Fruit fly (Drosophila melanogaster): Measurements from ENCODE around the gene Jon65Aiii.

DNA sequence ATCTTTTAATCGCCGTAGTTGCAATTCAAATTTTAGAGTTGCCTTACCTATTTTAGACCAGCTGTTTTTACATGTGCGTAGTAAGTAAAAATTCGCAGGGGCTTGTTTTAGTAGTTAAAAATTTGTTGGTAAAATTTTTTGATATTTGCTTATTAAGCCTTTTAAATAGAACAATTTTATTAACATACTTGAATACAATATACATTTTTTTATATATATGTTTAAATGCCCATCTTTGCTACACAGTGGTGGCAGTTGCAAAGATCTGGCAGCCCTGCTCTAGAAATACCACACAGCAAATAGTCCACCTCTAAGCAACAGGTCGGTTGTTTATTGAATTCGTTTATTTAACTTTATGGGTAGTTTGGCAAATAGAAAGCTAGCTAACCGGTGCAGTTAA lies 44.1 kb downstream of the Jon65Aiii start, which contains the start of the genes CG10467 and loj:
- TF ChIP-seq CG32121 (GFP tag; IDR thresholded peaks at IDR 0.05) (peak; percentile 86), Ets98B (GFP tag; IDR thresholded peaks at IDR 0.05) (peak; percentile 88), Pif1B (GFP tag; optimal IDR thresholded peaks at IDR 0.05) (peak; percentile 72), CG13204 (GFP tag; optimal IDR thresholded peaks at IDR 0.05) (no peak), CG4496 (GFP tag; IDR thresholded peaks at IDR 0.05) (peak; percentile 96), CG8159 (tag; optimal IDR thresholded peaks at IDR 0.05) (peak; percentile 91), gl (tag; optimal IDR thresholded peaks at IDR 0.05) (peak; percentile 37), EcR (GFP tag; optimal IDR thresholded peaks at IDR 0.05) (no peak), CG12605 (GFP tag; IDR thresholded peaks at IDR 0.05) (peak; percentile 81), CG8301 (tag; optimal IDR thresholded peaks at IDR 0.05) (peak; percentile 82), CG15710 (tag; optimal IDR thresholded peaks at IDR 0.05) (peak; percentile 88), CG9948 (tag; optimal IDR thresholded peaks at IDR 0.05) (peak; percentile 94), D1 (tag; optimal IDR thresholded peaks at IDR 0.05) (peak; percentile 78)

Measured in whole organism, pupa.